Worm (Caenorhabditis elegans) whole organism, L1 larva: ENCODE data around the gene cdc-14.

ENCODE experiments used
- nhr-90 ChIP-seq: sonication (generic microtip); optimal IDR thresholded peaks from 2 replicates; lab custom pipeline; 2016; ENCODE audit warnings: mild to moderate bottlenecking, missing genetic modification characterization, missing compliant biosample characterization; ENCODE audit not compliant: poor library complexity
- pqm-1 ChIP-seq: sonication (generic microtip); optimal IDR thresholded peaks from 3 replicates; lab custom pipeline; 2017; ENCODE audit warnings: missing biosample characterization, missing genetic modification characterization
- sup-37 ChIP-seq: fragments of 200-800 bp; sonication (Bioruptor generic); optimal IDR thresholded peaks from 2 replicates; lab custom pipeline; 2018; ENCODE audit warnings: mild to moderate bottlenecking, missing genetic modification characterization, missing compliant biosample characterization

- TF ChIP-seq sup-37 (GFP tag; lab: Kevin White, UChicago) = no peak
- no peak for TF ChIP-seq nhr-90
- TF ChIP-seq pqm-1 (tag; lab: Kevin White, UChicago) = no peak
These were observed 40.2 kb upstream of the cdc-14 start for ce11 chrII:5633453-5633852.
